Fruit fly (Drosophila melanogaster) S2 (cell line): Measurements from ENCODE around the gene CG2336.

Source experiments
- CG8478 ChIP-seq: fragments of >200 bp; optimal IDR thresholded peaks from 2 replicates; lab custom pipeline; 2018
- CTCF ChIP-seq, 2 experiments: fragments of >200 bp; optimal IDR thresholded peaks; 2 replicates each; lab custom pipeline; 2018

dm6 chr3R:6605142-6605541 is 24.6 kb downstream of the CG2336 start:
- TF ChIP-seq CG8478 (lab: Kevin White, UChicago) (no peak), CTCF (optimal IDR thresholded peaks at IDR 0.05; lab: Kevin White, UChicago) (peak; percentile 21 to 73)
